Worm (Caenorhabditis elegans) whole organism, young adult: ENCODE measurements around the gene F58B4.5.

Experiments used
- B0035.1 ChIP-seq: sonication (generic microtip); optimal IDR thresholded peaks from 2 replicates; lab custom pipeline; 2016; ENCODE audit warnings: missing genetic modification characterization, mild to moderate bottlenecking, missing compliant biosample characterization, missing genotype, missing genetic modification reagents
- B0261.1 ChIP-seq: sonication (generic microtip); optimal IDR thresholded peaks from 2 replicates; lab custom pipeline; 2016; ENCODE audit warnings: mild to moderate bottlenecking, missing genetic modification characterization, moderate library complexity, missing compliant biosample characterization
- C17E4.6 ChIP-seq: fragments of 200-800 bp; sonication (Bioruptor generic); IDR thresholded peaks from 2 replicates; pipeline ENCODE4 v1.3.6; 2022; ENCODE audit warnings: missing genetic modification reagents, missing genetic modification characterization, missing compliant biosample characterization
- F22D6.2 ChIP-seq: sonication (generic microtip); optimal IDR thresholded peaks from 2 replicates; lab custom pipeline; 2016; ENCODE audit warnings: mild to moderate bottlenecking, missing genetic modification characterization, missing compliant biosample characterization
- F37B4.10 ChIP-seq: fragments of 200-800 bp; sonication (Bioruptor generic); IDR thresholded peaks from 2 replicates; pipeline ENCODE4 v1.3.6; 2022; ENCODE audit warnings: missing genetic modification characterization, missing compliant biosample characterization
- Y53F4B.3 ChIP-seq: fragments of 200-800 bp; sonication (Bioruptor generic); IDR thresholded peaks from 2 replicates; pipeline ENCODE4 v1.3.6; 2022; ENCODE audit warnings: missing genetic modification reagents, missing genetic modification characterization, missing compliant biosample characterization
- Y53G8AR.9 ChIP-seq: fragments of 200-800 bp; sonication (Bioruptor generic); conservative IDR thresholded peaks from 2 replicates; pipeline ENCODE4 v1.3.6; 2022; ENCODE audit warnings: missing genetic modification reagents, missing genetic modification characterization, missing compliant biosample characterization
- Y67H2A.10 ChIP-seq: fragments of 200-800 bp; sonication (Bioruptor generic); conservative IDR thresholded peaks from 2 replicates; pipeline ENCODE4 v1.3.6; 2022; ENCODE audit warnings: missing genetic modification reagents, missing genetic modification characterization, missing compliant biosample characterization
- cebp-1 ChIP-seq, 2 experiments: fragments of 200-800 bp in 1 of 2; sonication (Bioruptor generic) in 1 of 2; sonication (generic microtip) in 1 of 2; IDR thresholded peaks in 1 of 2; optimal IDR thresholded peaks in 1 of 2; 2 replicates each; pipeline versions ENCODE4 v1.3.6 to Lab custom; 2017 to 2022; ENCODE audit warnings: missing compliant biosample characterization in 2 of 2, missing genetic modification characterization in 2 of 2, mild to moderate bottlenecking in 1 of 2, missing genetic modification reagents in 1 of 2, moderate library complexity in 1 of 2
- ceh-91 ChIP-seq: fragments of 200-800 bp; sonication (Bioruptor generic); IDR thresholded peaks from 2 replicates; pipeline ENCODE4 v1.3.6; 2022; ENCODE audit warnings: missing genetic modification reagents, missing genetic modification characterization, missing compliant biosample characterization
- die-1 ChIP-seq: sonication (generic microtip); optimal IDR thresholded peaks from 2 replicates; lab custom pipeline; 2016; ENCODE audit warnings: missing genotype, mild to moderate bottlenecking, missing genetic modification characterization, missing compliant biosample characterization
- dpff-1 ChIP-seq: sonication (generic microtip); optimal IDR thresholded peaks from 2 replicates; lab custom pipeline; 2017; ENCODE audit warnings: mild to moderate bottlenecking, missing genetic modification characterization, missing compliant biosample characterization
- dpl-1 ChIP-seq: fragments of 150-350 bp; optimal IDR thresholded peaks from 2 replicates; lab custom pipeline; 2014; ENCODE audit warnings: missing biosample characterization, missing genetic modification reagents, missing genetic modification characterization
- ekl-4 ChIP-seq: fragments of 200-800 bp; sonication (Bioruptor generic); IDR thresholded peaks from 2 replicates; pipeline ENCODE4 v1.3.6; 2022; ENCODE audit warnings: missing genetic modification reagents, missing genetic modification characterization, missing compliant biosample characterization
- gei-17 ChIP-seq: fragments of 200-800 bp; sonication (Bioruptor generic); optimal IDR thresholded peaks from 2 replicates; lab custom pipeline; 2018; ENCODE audit warnings: mild to moderate bottlenecking, missing genetic modification characterization, missing compliant biosample characterization
- him-1 ChIP-seq: sonication (generic microtip); optimal IDR thresholded peaks from 2 replicates; lab custom pipeline; 2016; ENCODE audit warnings: missing genotype, missing genetic modification reagents, missing genetic modification characterization, missing compliant biosample characterization
- hlh-12 ChIP-seq: sonication (generic microtip); optimal IDR thresholded peaks from 2 replicates; lab custom pipeline; 2016; ENCODE audit warnings: missing genetic modification characterization, missing compliant biosample characterization
- hlh-26 ChIP-seq: fragments of 200-800 bp; sonication (Bioruptor generic); conservative IDR thresholded peaks from 2 replicates; pipeline ENCODE4 v1.3.6; 2022; ENCODE audit warnings: missing genetic modification reagents, missing genetic modification characterization, missing compliant biosample characterization
- hmg-1.2 ChIP-seq: fragments of 200-800 bp; sonication (Bioruptor generic); IDR thresholded peaks from 2 replicates; pipeline ENCODE4 v1.3.6; 2022; ENCODE audit warnings: missing genetic modification reagents, missing genetic modification characterization, missing compliant biosample characterization
- hmg-20 ChIP-seq: fragments of 200-800 bp; sonication (Bioruptor generic); IDR thresholded peaks from 2 replicates; pipeline ENCODE4 v1.3.6; 2022; ENCODE audit warnings: missing genetic modification reagents, missing genetic modification characterization, missing compliant biosample characterization
- let-607 ChIP-seq, 2 experiments: fragments of 200-800 bp in 1 of 2; sonication (Bioruptor generic) in 1 of 2; sonication (generic microtip) in 1 of 2; optimal IDR thresholded peaks; 2 replicates each; lab custom pipeline; 2016 to 2018; ENCODE audit warnings: mild to moderate bottlenecking in 2 of 2, missing compliant biosample characterization in 2 of 2, missing genetic modification characterization in 2 of 2, moderate library complexity in 2 of 2, missing genotype in 1 of 2
- lin-26 ChIP-seq: fragments of 200-800 bp; sonication (Bioruptor generic); IDR thresholded peaks from 2 replicates; pipeline ENCODE4 v1.3.6; 2022; ENCODE audit warnings: missing genetic modification reagents, missing genetic modification characterization, missing compliant biosample characterization
- lin-35 ChIP-seq, 3 experiments: fragments of 150-350 bp in 2 of 3; sonication (generic microtip) in 1 of 3; optimal IDR thresholded peaks; 2 replicates each; lab custom pipeline; 2014 to 2018; ENCODE audit warnings: missing biosample characterization in 3 of 3, missing genetic modification characterization in 3 of 3, missing genetic modification reagents in 3 of 3
- lin-54 ChIP-seq: fragments of 200-800 bp; sonication (Bioruptor generic); optimal IDR thresholded peaks from 2 replicates; lab custom pipeline; 2018; ENCODE audit warnings: mild to moderate bottlenecking, missing genetic modification characterization, missing compliant biosample characterization
- madf-8 ChIP-seq: fragments of 200-800 bp; sonication (Bioruptor generic); conservative IDR thresholded peaks from 2 replicates; pipeline ENCODE4 v1.3.6; 2022; ENCODE audit warnings: missing genetic modification reagents, missing genetic modification characterization, missing compliant biosample characterization
- mel-28 ChIP-seq: sonication (generic microtip); optimal IDR thresholded peaks from 2 replicates; lab custom pipeline; 2016; ENCODE audit warnings: borderline replicate concordance, mild to moderate bottlenecking, missing genetic modification characterization, missing compliant biosample characterization
- nhr-179 ChIP-seq: sonication (generic microtip); optimal IDR thresholded peaks from 2 replicates; lab custom pipeline; 2016; ENCODE audit warnings: mild to moderate bottlenecking, missing genetic modification characterization, missing compliant biosample characterization
- nhr-27 ChIP-seq: fragments of 200-800 bp; sonication (Bioruptor generic); optimal IDR thresholded peaks from 2 replicates; lab custom pipeline; 2018; ENCODE audit warnings: mild to moderate bottlenecking, missing genetic modification characterization, moderate library complexity, missing compliant biosample characterization
- nhr-80 ChIP-seq: sonication (generic microtip); optimal IDR thresholded peaks from 2 replicates; lab custom pipeline; 2016; ENCODE audit warnings: missing genetic modification characterization, missing compliant biosample characterization
- pha-4 ChIP-seq: fragments of 150-350 bp; sonication (generic microtip); optimal IDR thresholded peaks from 2 replicates; lab custom pipeline; 2014; ENCODE audit warnings: missing biosample characterization, missing genetic modification reagents, missing genetic modification characterization
- rpc-1 ChIP-seq, 2 experiments: fragments of 150-350 bp in 1 of 2; sonication (generic microtip) in 1 of 2; optimal IDR thresholded peaks; 2 replicates each; lab custom pipeline; 2014 to 2018; ENCODE audit warnings: missing biosample characterization in 1 of 2, missing genetic modification characterization in 1 of 2, missing genetic modification reagents in 1 of 2, missing genotype in 1 of 2
- snpc-1.1 ChIP-seq: sonication (generic microtip); optimal IDR thresholded peaks from 2 replicates; lab custom pipeline; 2017; ENCODE audit warnings: missing genetic modification characterization, mild to moderate bottlenecking, missing compliant biosample characterization, antibody characterized with exemption, moderate library complexity, missing genotype, missing genetic modification reagents; ENCODE audit not compliant: insufficient read depth
- snpc-1.3 ChIP-seq: sonication (generic microtip); optimal IDR thresholded peaks from 2 replicates; lab custom pipeline; 2017; ENCODE audit warnings: missing genetic modification characterization, mild to moderate bottlenecking, missing compliant biosample characterization, antibody characterized with exemption, moderate library complexity, missing genotype, missing genetic modification reagents; ENCODE audit not compliant: insufficient read depth
- snpc-3.4 ChIP-seq: sonication (generic microtip); optimal IDR thresholded peaks from 2 replicates; lab custom pipeline; 2017; ENCODE audit warnings: missing genetic modification characterization, mild to moderate bottlenecking, missing compliant biosample characterization, antibody characterized with exemption, moderate library complexity, missing genotype, missing genetic modification reagents
- sptf-2 ChIP-seq: fragments of 200-800 bp; sonication (Bioruptor generic); optimal IDR thresholded peaks from 2 replicates; lab custom pipeline; 2018; ENCODE audit warnings: mild to moderate bottlenecking, missing genetic modification characterization, missing compliant biosample characterization
- tbp1 ChIP-seq: fragments of 200-800 bp; sonication (Bioruptor generic); optimal IDR thresholded peaks from 2 replicates; lab custom pipeline; 2018; ENCODE audit warnings: mild to moderate bottlenecking, missing genetic modification characterization, missing compliant biosample characterization
- unc-130 ChIP-seq: sonication (generic microtip); optimal IDR thresholded peaks from 2 replicates; lab custom pipeline; 2016; ENCODE audit warnings: missing genetic modification reagents, missing genetic modification characterization, missing compliant biosample characterization
- xnd-1 ChIP-seq: sonication (generic microtip); optimal IDR thresholded peaks from 2 replicates; lab custom pipeline; 2016; ENCODE audit warnings: missing genotype, missing genetic modification reagents, missing genetic modification characterization, missing compliant biosample characterization
- zfh-2 ChIP-seq: fragments of 200-800 bp; sonication (Bioruptor generic); conservative IDR thresholded peaks from 2 replicates; pipeline ENCODE4 v1.3.6; 2022; ENCODE audit warnings: missing genetic modification reagents, missing genetic modification characterization, missing compliant biosample characterization
- zim-3 ChIP-seq: sonication (generic microtip); optimal IDR thresholded peaks from 2 replicates; lab custom pipeline; 2017; ENCODE audit warnings: mild to moderate bottlenecking, missing genetic modification characterization, moderate library complexity, missing compliant biosample characterization
- ztf-18 ChIP-seq: sonication (generic microtip); optimal IDR thresholded peaks from 2 replicates; lab custom pipeline; 2016; ENCODE audit warnings: missing genotype, mild to moderate bottlenecking, missing genetic modification characterization, missing compliant biosample characterization
- ztf-22 ChIP-seq: fragments of 200-800 bp; sonication (Bioruptor generic); optimal IDR thresholded peaks from 2 replicates; lab custom pipeline; 2018; ENCODE audit warnings: mild to moderate bottlenecking, missing genetic modification characterization, moderate library complexity, missing compliant biosample characterization
- ztf-28 ChIP-seq: fragments of 200-800 bp; sonication (Bioruptor generic); IDR thresholded peaks from 2 replicates; pipeline ENCODE4 v1.3.6; 2022; ENCODE audit warnings: missing genetic modification reagents, missing genetic modification characterization, missing compliant biosample characterization

F58B4.5 gene

DNA sequence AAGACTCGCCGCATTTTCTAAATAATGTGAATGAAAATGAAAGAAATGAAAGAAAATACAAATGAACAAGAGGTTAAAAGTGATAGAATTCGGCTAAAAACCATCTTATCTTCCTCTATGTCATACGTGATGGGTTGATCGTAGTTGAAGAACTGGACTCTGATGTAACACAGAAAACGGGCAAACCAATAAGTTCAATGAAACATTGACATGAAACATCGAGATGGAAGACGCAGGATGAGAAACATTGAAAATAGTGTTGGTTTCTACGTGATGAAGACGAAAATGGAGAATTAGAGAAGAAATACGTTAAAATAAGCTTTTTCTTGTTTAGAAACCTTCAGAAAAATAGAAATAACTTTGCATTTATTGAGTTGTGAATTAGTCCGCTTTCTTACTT lies 41.5 kb upstream of the F58B4.5 start, which contains the start of gene F32D8.12 (continued):
- TF ChIP-seq unc-130 (GFP tag; lab: Kevin White, UChicago) (no peak), C17E4.6 (GFP tag; lab: Robert Waterston, UW) (no peak), cebp-1 (GFP tag; IDR thresholded peaks at IDR 0.05; lab: Robert Waterston, UW) (no peak), cebp-1 (tag; optimal IDR thresholded peaks at IDR 0.05; lab: Kevin White, UChicago) (peak; percentile 38), snpc-1.1 (tag; lab: Kevin White, UChicago) (no peak), pha-4 (tag; lab: Kevin White, UChicago) (no peak), hlh-26 (no peak), F22D6.2 (tag; lab: Kevin White, UChicago) (no peak), lin-35 (GFP tag; optimal IDR thresholded peaks at IDR 0.05; lab: Kevin White, UChicago) (peak in 1 of 3 experiments; percentile 36), ztf-22 (GFP tag; lab: Kevin White, UChicago) (no peak), madf-8 (no peak), B0261.1 (no peak)

DNA sequence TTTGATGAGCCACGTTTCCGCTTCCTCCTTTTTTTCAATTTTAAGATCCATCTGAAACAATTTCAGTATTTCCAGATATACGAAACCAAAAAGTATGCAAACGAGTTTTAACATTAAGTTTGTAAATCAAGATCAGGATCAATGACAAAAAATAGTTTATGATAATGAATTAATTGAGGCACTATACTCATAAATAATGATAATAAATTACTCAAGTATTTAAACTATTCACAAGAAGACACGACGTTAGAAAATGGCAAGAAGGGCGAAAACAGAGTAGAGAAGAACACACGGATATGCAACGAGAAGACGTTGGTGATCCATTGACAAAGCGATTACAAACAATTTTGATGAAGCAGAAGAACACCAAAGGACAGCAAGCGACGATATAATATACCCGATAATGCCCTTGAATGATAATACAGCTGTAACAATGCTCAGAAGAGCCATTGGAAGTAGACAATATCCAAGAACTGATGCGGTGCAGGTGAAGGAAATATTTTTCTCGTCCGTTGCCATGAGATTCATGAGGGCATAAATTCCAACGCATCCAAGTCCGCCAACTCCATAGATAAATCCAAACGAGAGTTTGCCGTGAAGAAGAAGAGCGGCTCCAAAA lies 38.9 kb upstream of the F58B4.5 start, which contains the start of gene F32D8.4:
TSS of gene F32D8.4 (minus strand) at position 51 of the 619 bp plus-strand sequence.
- TF ChIP-seq cebp-1 (GFP tag; IDR thresholded peaks at IDR 0.05; lab: Robert Waterston, UW) (no peak), cebp-1 (tag; optimal IDR thresholded peaks at IDR 0.05; lab: Kevin White, UChicago) (no peak), mel-28 (tag; lab: Kevin White, UChicago) (no peak), die-1 (tag; lab: Kevin White, UChicago) (no peak), nhr-179 (no peak), lin-26 (GFP tag; lab: Robert Waterston, UW) (no peak), zfh-2 (GFP tag; lab: Robert Waterston, UW) (no peak), zim-3 (no peak), Y67H2A.10 (no peak), dpl-1 (GFP tag; lab: Kevin White, UChicago) (no peak), dpff-1 (tag; lab: Kevin White, UChicago) (no peak), let-607 (tag; optimal IDR thresholded peaks at IDR 0.05; lab: Kevin White, UChicago) (no peak), ekl-4 (GFP tag; lab: Robert Waterston, UW) (no peak), hmg-1.2 (GFP tag; lab: Robert Waterston, UW) (no peak), snpc-1.1 (tag; lab: Kevin White, UChicago) (no peak), tbp1 (GFP tag; lab: Kevin White, UChicago) (no peak), Y53G8AR.9 (no peak), xnd-1 (tag; lab: Kevin White, UChicago) (no peak), him-1 (tag; lab: Kevin White, UChicago) (no peak), snpc-1.3 (no peak), rpc-1 (optimal IDR thresholded peaks at IDR 0.05; lab: Kevin White, UChicago) (no peak), rpc-1 (tag; optimal IDR thresholded peaks at IDR 0.05; lab: Kevin White, UChicago) (no peak)

DNA sequence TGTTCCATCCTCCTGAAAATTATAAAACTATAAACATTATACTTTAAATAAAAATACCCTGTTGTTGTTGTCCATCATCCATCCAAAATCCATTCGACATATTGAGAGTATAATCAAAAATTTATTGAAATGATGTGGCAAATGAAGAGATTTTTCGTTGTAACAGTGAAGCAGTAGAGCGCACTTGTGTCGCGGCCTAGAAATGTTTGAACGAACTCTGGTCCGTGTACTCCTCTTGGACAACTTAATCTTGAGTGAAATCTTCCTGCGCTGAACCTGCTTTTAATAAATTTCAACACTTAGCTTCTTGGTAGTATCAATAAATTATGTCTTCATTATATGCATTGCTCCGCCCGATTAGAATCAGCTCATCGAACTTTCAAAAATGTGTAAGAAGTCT lies 37.9 kb upstream of the F58B4.5 start, which contains the start of the genes F32D8.14 and F32D8.5:
TSS of gene F32D8.14 (minus strand) at position 188 of the 400 bp plus-strand sequence.
TSS of gene F32D8.5 (plus strand) at position 200 of the 400 bp plus-strand sequence.
- TF ChIP-seq hmg-20 (GFP tag; lab: Robert Waterston, UW), result no peak
- peak; percentile 83; the same call in 1 of the 2 replicates for TF ChIP-seq ztf-28 (GFP tag; lab: Robert Waterston, UW)
- TF ChIP-seq gei-17, result no peak
- TF ChIP-seq xnd-1 (tag; lab: Kevin White, UChicago), result no peak
- no peak for TF ChIP-seq dpl-1 (GFP tag; lab: Kevin White, UChicago)
- TF ChIP-seq ceh-91 (GFP tag; lab: Robert Waterston, UW), result no peak
- TF ChIP-seq nhr-179, result no peak
- TF ChIP-seq Y67H2A.10, result no peak
- peak; percentile 51 for TF ChIP-seq ztf-18 (tag; lab: Kevin White, UChicago)
- no peak for TF ChIP-seq hlh-12 (tag; lab: Kevin White, UChicago)
- TF ChIP-seq F37B4.10 (GFP tag; lab: Robert Waterston, UW), result no peak
- no peak for TF ChIP-seq Y53F4B.3 (GFP tag; lab: Robert Waterston, UW)
- TF ChIP-seq ztf-22 (GFP tag; lab: Kevin White, UChicago), result no peak
- peak; percentile 70 for TF ChIP-seq snpc-3.4 (tag; lab: Kevin White, UChicago)
- TF ChIP-seq lin-54 (GFP tag; lab: Kevin White, UChicago), result peak; percentile 69
- peak; percentile 32 for TF ChIP-seq nhr-80 (tag; lab: Kevin White, UChicago)
- peak; percentile 77 to 93 for TF ChIP-seq let-607 (tag; optimal IDR thresholded peaks at IDR 0.05; lab: Kevin White, UChicago)
- TF ChIP-seq sptf-2, result no peak
- no peak for TF ChIP-seq nhr-27
- no peak for TF ChIP-seq B0035.1 (tag; lab: Kevin White, UChicago)
